Worm (Caenorhabditis elegans) whole organism, L2 larva: Measurements from ENCODE around the gene F56B3.11.

Experiments
- C34F6.9 ChIP-seq: fragments of 150-350 bp; optimal IDR thresholded peaks from 2 replicates; lab custom pipeline; 2014; ENCODE audit warnings: missing biosample characterization, missing genetic modification characterization
- F13H6.1 ChIP-seq: sonication (generic microtip); optimal IDR thresholded peaks from 2 replicates; lab custom pipeline; 2016; ENCODE audit warnings: missing genetic modification characterization, missing compliant biosample characterization
- Y55F3AM.14 ChIP-seq: fragments of 200-800 bp; sonication (Bioruptor generic); optimal IDR thresholded peaks from 2 replicates; lab custom pipeline; 2018; ENCODE audit warnings: mild to moderate bottlenecking, missing genetic modification characterization, missing compliant biosample characterization
- ZK546.5 ChIP-seq: sonication (generic microtip); optimal IDR thresholded peaks from 2 replicates; lab custom pipeline; 2017; ENCODE audit warnings: missing biosample characterization, missing genetic modification characterization
- alr-1 ChIP-seq: fragments of 150-350 bp; optimal IDR thresholded peaks from 2 replicates; lab custom pipeline; 2014; ENCODE audit warnings: missing biosample characterization, missing genetic modification characterization
- ama-1 ChIP-seq: fragments of 150-350 bp; optimal IDR thresholded peaks from 2 replicates; lab custom pipeline; 2018; ENCODE audit warnings: inconsistent platforms
- blmp-1 ChIP-seq: sonication (generic microtip); optimal IDR thresholded peaks from 2 replicates; lab custom pipeline; 2017; ENCODE audit warnings: missing genetic modification characterization, mild to moderate bottlenecking, missing compliant biosample characterization, antibody characterized with exemption, moderate library complexity; ENCODE audit not compliant: insufficient read depth
- ceh-82 ChIP-seq: fragments of 150-350 bp; optimal IDR thresholded peaks from 2 replicates; lab custom pipeline; 2014; ENCODE audit warnings: missing biosample characterization, missing genetic modification characterization
- crh-2 ChIP-seq: sonication (generic microtip); optimal IDR thresholded peaks from 2 replicates; lab custom pipeline; 2017; ENCODE audit warnings: missing biosample characterization, missing genetic modification characterization
- egl-27 ChIP-seq: sonication (generic microtip); optimal IDR thresholded peaks from 3 replicates; lab custom pipeline; 2017; ENCODE audit warnings: missing biosample characterization, missing genetic modification reagents, missing genetic modification characterization
- elt-1 ChIP-seq: fragments of 150-350 bp; optimal IDR thresholded peaks from 2 replicates; lab custom pipeline; 2014; ENCODE audit warnings: missing biosample characterization, missing genetic modification characterization
- elt-3 ChIP-seq: sonication (generic microtip); optimal IDR thresholded peaks from 2 replicates; lab custom pipeline; 2017; ENCODE audit warnings: missing biosample characterization, missing genetic modification characterization
- gmeb-1 ChIP-seq: fragments of 150-350 bp; optimal IDR thresholded peaks from 2 replicates; lab custom pipeline; 2014; ENCODE audit warnings: missing biosample characterization, missing genetic modification characterization
- lin-11 ChIP-seq: fragments of 150-350 bp; sonication (generic microtip); optimal IDR thresholded peaks from 2 replicates; lab custom pipeline; 2014; ENCODE audit warnings: missing biosample characterization, missing genetic modification characterization, inconsistent platforms, mixed read lengths
- lin-39 ChIP-seq: fragments of 150-350 bp; optimal IDR thresholded peaks from 2 replicates; lab custom pipeline; 2014; ENCODE audit warnings: missing biosample characterization, missing genetic modification reagents, missing genetic modification characterization
- lsy-2 ChIP-seq, 2 experiments: fragments of 150-350 bp in 1 of 2; sonication (generic microtip) in 1 of 2; optimal IDR thresholded peaks; 2 replicates each; lab custom pipeline; 2014 to 2017; ENCODE audit warnings: missing biosample characterization in 2 of 2, missing genetic modification characterization in 2 of 2
- mab-5 ChIP-seq: fragments of 150-350 bp; optimal IDR thresholded peaks from 2 replicates; lab custom pipeline; 2014; ENCODE audit warnings: missing biosample characterization, missing genetic modification characterization
- mbf-1 ChIP-seq: sonication (generic microtip); optimal IDR thresholded peaks from 2 replicates; lab custom pipeline; 2017; ENCODE audit warnings: missing biosample characterization, missing genetic modification characterization
- mdl-1 ChIP-seq, 2 experiments: fragments of 150-350 bp in 1 of 2; sonication (generic microtip) in 1 of 2; optimal IDR thresholded peaks; 2 replicates each; lab custom pipeline; 2017; ENCODE audit warnings: missing biosample characterization in 2 of 2, missing genetic modification characterization in 2 of 2
- nhr-10 ChIP-seq: sonication (generic microtip); optimal IDR thresholded peaks from 2 replicates; lab custom pipeline; 2017; ENCODE audit warnings: missing biosample characterization, missing genetic modification characterization
- nhr-11 ChIP-seq: fragments of 150-350 bp; optimal IDR thresholded peaks from 2 replicates; lab custom pipeline; 2014; ENCODE audit warnings: missing biosample characterization, missing genetic modification characterization
- nhr-129 ChIP-seq: fragments of 150-350 bp; optimal IDR thresholded peaks from 2 replicates; lab custom pipeline; 2014; ENCODE audit warnings: missing biosample characterization, missing genetic modification characterization
- nhr-237 ChIP-seq: fragments of 150-350 bp; optimal IDR thresholded peaks from 2 replicates; lab custom pipeline; 2014; ENCODE audit warnings: missing biosample characterization, missing genetic modification characterization
- nhr-6 ChIP-seq: fragments of 150-350 bp; optimal IDR thresholded peaks from 2 replicates; lab custom pipeline; 2014; ENCODE audit warnings: missing biosample characterization, missing genetic modification characterization
- nhr-77 ChIP-seq: fragments of 150-350 bp; optimal IDR thresholded peaks from 2 replicates; lab custom pipeline; 2014; ENCODE audit warnings: missing biosample characterization, missing genetic modification characterization
- sem-4 ChIP-seq: fragments of 150-350 bp; optimal IDR thresholded peaks from 2 replicates; lab custom pipeline; 2014; ENCODE audit warnings: missing biosample characterization, missing genetic modification reagents, missing genetic modification characterization
- skn-1 ChIP-seq: sonication (generic microtip); optimal IDR thresholded peaks from 2 replicates; lab custom pipeline; 2017; ENCODE audit warnings: missing biosample characterization, missing genetic modification characterization
- sma-3 ChIP-seq: sonication (generic microtip); optimal IDR thresholded peaks from 2 replicates; lab custom pipeline; 2016; ENCODE audit warnings: missing genetic modification reagents, missing genetic modification characterization, missing compliant biosample characterization
- sma-9 ChIP-seq, 2 experiments: fragments of 150-350 bp in 1 of 2; sonication (generic microtip) in 1 of 2; optimal IDR thresholded peaks; 2 replicates each; lab custom pipeline; 2014 to 2016; ENCODE audit warnings: missing genetic modification characterization in 2 of 2, mild to moderate bottlenecking in 1 of 2, missing biosample characterization in 1 of 2, missing compliant biosample characterization in 1 of 2, missing genetic modification reagents in 1 of 2, moderate library complexity in 1 of 2
- unc-39 ChIP-seq: fragments of 150-350 bp; optimal IDR thresholded peaks from 2 replicates; lab custom pipeline; 2014; ENCODE audit warnings: missing biosample characterization, missing genetic modification characterization
- unc-55 ChIP-seq: fragments of 150-350 bp; sonication (generic microtip); optimal IDR thresholded peaks from 3 replicates; lab custom pipeline; 2014; ENCODE audit warnings: missing biosample characterization, missing genetic modification reagents, missing genetic modification characterization
- zag-1 ChIP-seq: fragments of 150-350 bp; optimal IDR thresholded peaks from 2 replicates; lab custom pipeline; 2014; ENCODE audit warnings: missing biosample characterization, missing genetic modification characterization
- ztf-1 ChIP-seq: fragments of 200-800 bp; sonication (Bioruptor generic); conservative IDR thresholded peaks from 2 replicates; pipeline ENCODE4 v1.3.6; 2022; ENCODE audit warnings: missing genetic modification characterization, missing compliant biosample characterization

The F56B3.11 gene

ce11 chrIV:807027-807516 is 10.7 kb upstream of the F56B3.11 start, which contains the start of gene Y55F3BL.6:
Gene Y55F3BL.6, minus strand, starts transcription at chrIV:807077.
- TF ChIP-seq nhr-10 (tag; lab: Kevin White, UChicago): no peak
- TF ChIP-seq lin-11: peak; percentile 34

ce11 chrIV:805693-806092 is 9.3 kb upstream of the F56B3.11 start:
- TF ChIP-seq nhr-10 (tag; lab: Kevin White, UChicago) (no peak), crh-2 (tag; lab: Kevin White, UChicago) (no peak), unc-39 (no peak), C34F6.9 (tag; lab: Kevin White, UChicago) (no peak), lsy-2 (tag; optimal IDR thresholded peaks at IDR 0.05; lab: Kevin White, UChicago) (no peak), ama-1 (lab: Kevin White, UChicago) (no peak), mab-5 (tag; lab: Kevin White, UChicago) (no peak), mbf-1 (tag; lab: Kevin White, UChicago) (no peak)

ce11 chrIV:804802-805201 is 8.4 kb upstream of the F56B3.11 start, which contains the start of gene Y55F3BL.4:
Gene Y55F3BL.4, plus strand, starts transcription at chrIV:805102.
- TF ChIP-seq lin-39: no peak
- no peak for TF ChIP-seq ztf-1 (GFP tag; lab: Robert Waterston, UW)
- TF ChIP-seq mdl-1 (tag; optimal IDR thresholded peaks at IDR 0.05; lab: Kevin White, UChicago): no peak
- TF ChIP-seq zag-1 (tag; lab: Kevin White, UChicago): no peak
- no peak for TF ChIP-seq nhr-237 (tag; lab: Kevin White, UChicago)
- no peak for TF ChIP-seq ama-1 (lab: Kevin White, UChicago)
- TF ChIP-seq mbf-1 (tag; lab: Kevin White, UChicago): no peak
- TF ChIP-seq unc-55: no peak

ce11 chrIV:801162-801561 is 4.8 kb upstream of the F56B3.11 start:
- TF ChIP-seq nhr-77 (tag; lab: Kevin White, UChicago) (no peak), elt-3 (tag; lab: Kevin White, UChicago) (no peak), ztf-1 (GFP tag; lab: Robert Waterston, UW) (no peak), C34F6.9 (tag; lab: Kevin White, UChicago) (no peak), sma-3 (GFP tag; lab: Kevin White, UChicago) (no peak), nhr-11 (no peak), F13H6.1 (tag; lab: Kevin White, UChicago) (no peak), gmeb-1 (tag; lab: Kevin White, UChicago) (no peak), unc-55 (no peak), skn-1 (tag; lab: Kevin White, UChicago) (no peak), sem-4 (tag; lab: Kevin White, UChicago) (no peak), nhr-237 (tag; lab: Kevin White, UChicago) (no peak), ZK546.5 (tag; lab: Kevin White, UChicago) (no peak), lin-39 (no peak), nhr-6 (tag; lab: Kevin White, UChicago) (no peak), alr-1 (no peak), ama-1 (lab: Kevin White, UChicago) (no peak), lsy-2 (tag; optimal IDR thresholded peaks at IDR 0.05; lab: Kevin White, UChicago) (no peak), Y55F3AM.14 (GFP tag; lab: Kevin White, UChicago) (no peak)

- TF ChIP-seq nhr-6 (tag; lab: Kevin White, UChicago): no peak
- no peak for TF ChIP-seq egl-27 (tag; lab: Kevin White, UChicago)
- no peak for TF ChIP-seq sma-9 (GFP tag; optimal IDR thresholded peaks at IDR 0.05; lab: Kevin White, UChicago)
- no peak for TF ChIP-seq sma-9 (tag; optimal IDR thresholded peaks at IDR 0.05; lab: Kevin White, UChicago)
- no peak for TF ChIP-seq ceh-82
- TF ChIP-seq blmp-1 (tag; lab: Kevin White, UChicago): no peak
- TF ChIP-seq nhr-237 (tag; lab: Kevin White, UChicago): no peak
- TF ChIP-seq sem-4 (tag; lab: Kevin White, UChicago): no peak
- TF ChIP-seq elt-3 (tag; lab: Kevin White, UChicago): no peak
- no peak for TF ChIP-seq ZK546.5 (tag; lab: Kevin White, UChicago)
- no peak for TF ChIP-seq unc-39
- no peak for TF ChIP-seq nhr-129 (tag; lab: Kevin White, UChicago)
- no peak for TF ChIP-seq elt-1 (tag; lab: Kevin White, UChicago)
- TF ChIP-seq sma-3 (GFP tag; lab: Kevin White, UChicago): no peak
- TF ChIP-seq C34F6.9 (tag; lab: Kevin White, UChicago): no peak
Measured at ce11 chrIV:800518-800917, 4.1 kb upstream of the F56B3.11 start, which contains the start of gene mrpl-46. Gene mrpl-46, plus strand, starts transcription at chrIV:800818.
